Worm (Caenorhabditis elegans) whole organism, L3 larva: ENCODE data around the gene R12G8.1.

Experiments used
- mdl-1 ChIP-seq: fragments of 150-350 bp; optimal IDR thresholded peaks from 2 replicates; lab custom pipeline; 2014; ENCODE audit warnings: missing biosample characterization, missing genetic modification characterization
- nhr-77 ChIP-seq: fragments of 150-350 bp; optimal IDR thresholded peaks from 2 replicates; lab custom pipeline; 2014; ENCODE audit warnings: missing biosample characterization, missing genetic modification characterization

ce11 chrV:17793986-17794385, 44.9 kb upstream of the R12G8.1 start, which contains the start of gene srh-289:
- TF ChIP-seq mdl-1 (tag; lab: Kevin White, UChicago): no peak
- TF ChIP-seq nhr-77 (tag; lab: Kevin White, UChicago): no peak
